Worm (Caenorhabditis elegans): ENCODE measurements around the gene clec-170.

- TF ChIP-seq unc-39 (tag; optimal IDR thresholded peaks at IDR 0.05), result no peak
- no peak for TF ChIP-seq ztf-11 (tag; optimal IDR thresholded peaks at IDR 0.05)
- TF ChIP-seq ceh-43 (GFP tag; optimal IDR thresholded peaks at IDR 0.05), result no peak
- TF ChIP-seq elt-3 (tag; optimal IDR thresholded peaks at IDR 0.05), result no peak
- no peak for TF ChIP-seq sem-2 (GFP tag; optimal IDR thresholded peaks at IDR 0.05)
- no peak for TF ChIP-seq nhr-76 (tag; optimal IDR thresholded peaks at IDR 0.05)
- TF ChIP-seq lin-13 (tag; optimal IDR thresholded peaks at IDR 0.05), result no peak
- no peak for TF ChIP-seq snpc-4 (tag; optimal IDR thresholded peaks at IDR 0.05)
- no peak for TF ChIP-seq ceh-39 (tag; optimal IDR thresholded peaks at IDR 0.05)
- no peak for TF ChIP-seq nhr-237 (tag; optimal IDR thresholded peaks at IDR 0.05)
These were observed 10.4 kb downstream of the clec-170 start for ce11 chrIV:1277067-1277466.
